Worm (Caenorhabditis elegans) whole organism, L1 larva: ENCODE data around the gene bus-4.

Source experiments
- C04F5.9 ChIP-seq: sonication (generic microtip); optimal IDR thresholded peaks from 2 replicates; lab custom pipeline; 2016; ENCODE audit warnings: missing genetic modification characterization, missing compliant biosample characterization
- C16A3.4 ChIP-seq: fragments of 150-350 bp; optimal IDR thresholded peaks from 2 replicates; lab custom pipeline; 2014; ENCODE audit warnings: missing biosample characterization, missing genetic modification characterization
- F16B12.6 ChIP-seq: fragments of 150-350 bp; optimal IDR thresholded peaks from 2 replicates; lab custom pipeline; 2014; ENCODE audit warnings: missing biosample characterization, missing genetic modification characterization
- Y116A8C.19 ChIP-seq: sonication (generic microtip); optimal IDR thresholded peaks from 2 replicates; lab custom pipeline; 2016; ENCODE audit warnings: missing compliant biosample characterization, missing genetic modification characterization, borderline replicate concordance
- alr-1 ChIP-seq: fragments of 200-800 bp; sonication (Bioruptor generic); optimal IDR thresholded peaks from 2 replicates; lab custom pipeline; 2018; ENCODE audit warnings: borderline replicate concordance, mild to moderate bottlenecking, missing genetic modification characterization, missing compliant biosample characterization
- ceh-88 ChIP-seq: fragments of 200-800 bp; sonication (Bioruptor generic); IDR thresholded peaks from 2 replicates; pipeline ENCODE4 v1.3.6; 2022; ENCODE audit warnings: missing genetic modification characterization, missing compliant biosample characterization
- dpl-1 ChIP-seq, 3 experiments: fragments of 150-350 bp in 2 of 3; sonication (generic microtip) in 1 of 3; optimal IDR thresholded peaks; 2 replicates each; lab custom pipeline; 2014 to 2017; ENCODE audit warnings: missing biosample characterization in 3 of 3, missing genetic modification characterization in 3 of 3, missing genetic modification reagents in 3 of 3
- dsc-1 ChIP-seq: sonication (generic microtip); optimal IDR thresholded peaks from 2 replicates; lab custom pipeline; 2016; ENCODE audit warnings: mild to moderate bottlenecking, missing genetic modification characterization, missing compliant biosample characterization
- efl-1 ChIP-seq, 4 experiments: fragments of 150-350 bp; optimal IDR thresholded peaks in 3 of 4; peaks in 1 of 4; 1 replicate in 1 of 4; 2 replicates in 3 of 4; lab custom pipeline; 2014; ENCODE audit warnings: missing biosample characterization in 2 of 4, missing genetic modification characterization in 2 of 4, missing genetic modification reagents in 2 of 4
- ets-5 ChIP-seq: fragments of 200-800 bp; sonication (Bioruptor generic); IDR thresholded peaks from 2 replicates; pipeline ENCODE4 v1.3.6; 2022; ENCODE audit warnings: missing genetic modification characterization, missing compliant biosample characterization
- fkh-10 ChIP-seq: sonication (generic microtip); optimal IDR thresholded peaks from 2 replicates; lab custom pipeline; 2017; ENCODE audit warnings: missing biosample characterization, missing genetic modification reagents, missing genetic modification characterization
- fkh-8 ChIP-seq: sonication (generic microtip); optimal IDR thresholded peaks from 2 replicates; lab custom pipeline; 2016; ENCODE audit warnings: mild to moderate bottlenecking, missing genetic modification characterization, missing compliant biosample characterization
- grh-1 ChIP-seq: fragments of 200-800 bp; sonication (Bioruptor generic); IDR thresholded peaks from 2 replicates; pipeline ENCODE4 v1.3.6; 2022; ENCODE audit warnings: missing genetic modification reagents, missing genetic modification characterization, missing compliant biosample characterization
- hlh-4 ChIP-seq: sonication (generic microtip); optimal IDR thresholded peaks from 2 replicates; lab custom pipeline; 2016; ENCODE audit warnings: mild to moderate bottlenecking, missing genetic modification characterization, missing compliant biosample characterization
- irx-1 ChIP-seq: sonication (generic microtip); optimal IDR thresholded peaks from 2 replicates; lab custom pipeline; 2016; ENCODE audit warnings: missing genetic modification characterization, missing compliant biosample characterization
- isw-1 ChIP-seq: fragments of 200-800 bp; sonication (Bioruptor generic); IDR thresholded peaks from 2 replicates; pipeline ENCODE4 v1.3.6; 2022; ENCODE audit warnings: missing genetic modification characterization, missing compliant biosample characterization
- lin-14 ChIP-seq: fragments of 200-800 bp; sonication (Bioruptor generic); optimal IDR thresholded peaks from 2 replicates; lab custom pipeline; 2018; ENCODE audit warnings: mild to moderate bottlenecking, missing genetic modification characterization, moderate library complexity, missing compliant biosample characterization
- lin-35 ChIP-seq, 2 experiments: fragments of 150-350 bp; optimal IDR thresholded peaks; 2 replicates each; lab custom pipeline; 2014; ENCODE audit warnings: missing biosample characterization in 2 of 2, missing genetic modification characterization in 2 of 2, missing genetic modification reagents in 2 of 2
- lin-39 ChIP-seq: fragments of 150-350 bp; optimal IDR thresholded peaks from 2 replicates; lab custom pipeline; 2014; ENCODE audit warnings: missing biosample characterization, missing genetic modification reagents, missing genetic modification characterization
- lir-3 ChIP-seq: sonication (generic microtip); optimal IDR thresholded peaks from 2 replicates; lab custom pipeline; 2016; ENCODE audit warnings: mild to moderate bottlenecking, missing genetic modification characterization, moderate library complexity, missing compliant biosample characterization; ENCODE audit not compliant: poor library complexity
- lsy-2 ChIP-seq, 2 experiments: fragments of 150-350 bp; optimal IDR thresholded peaks; 2 replicates each; lab custom pipeline; 2014; ENCODE audit warnings: missing biosample characterization in 2 of 2, missing genetic modification characterization in 2 of 2
- mab-9 ChIP-seq: fragments of 200-800 bp; sonication (Bioruptor generic); IDR thresholded peaks from 2 replicates; pipeline ENCODE4 v1.3.6; 2022; ENCODE audit warnings: missing genetic modification reagents, missing genetic modification characterization, missing compliant biosample characterization
- mep-1 ChIP-seq: fragments of 150-350 bp; optimal IDR thresholded peaks from 2 replicates; lab custom pipeline; 2014; ENCODE audit warnings: missing biosample characterization, missing genetic modification characterization
- nhr-19 ChIP-seq: fragments of 200-800 bp; sonication (Bioruptor generic); conservative IDR thresholded peaks from 2 replicates; pipeline ENCODE4 v1.3.6; 2022; ENCODE audit warnings: missing genetic modification characterization, missing compliant biosample characterization
- nhr-20 ChIP-seq: sonication (generic microtip); optimal IDR thresholded peaks from 2 replicates; lab custom pipeline; 2016; ENCODE audit warnings: mild to moderate bottlenecking, missing genetic modification characterization, missing compliant biosample characterization
- nhr-47 ChIP-seq: sonication (generic microtip); optimal IDR thresholded peaks from 2 replicates; lab custom pipeline; 2016; ENCODE audit warnings: mild to moderate bottlenecking, missing genetic modification characterization, moderate library complexity, missing compliant biosample characterization
- nhr-71 ChIP-seq: sonication (generic microtip); optimal IDR thresholded peaks from 2 replicates; lab custom pipeline; 2016; ENCODE audit warnings: mild to moderate bottlenecking, missing genetic modification characterization, moderate library complexity, missing compliant biosample characterization
- nhr-76 ChIP-seq: sonication (generic microtip); optimal IDR thresholded peaks from 2 replicates; lab custom pipeline; 2017; ENCODE audit warnings: missing biosample characterization, missing genetic modification characterization
- nhr-85 ChIP-seq: sonication (generic microtip); peaks from one replicate; lab custom pipeline; 2016; ENCODE audit warnings: missing genetic modification characterization, inconsistent platforms, missing compliant biosample characterization
- pqm-1 ChIP-seq: sonication (generic microtip); optimal IDR thresholded peaks from 3 replicates; lab custom pipeline; 2017; ENCODE audit warnings: missing biosample characterization, missing genetic modification characterization
- rnt-1 ChIP-seq: sonication (generic microtip); optimal IDR thresholded peaks from 2 replicates; lab custom pipeline; 2016; ENCODE audit warnings: mild to moderate bottlenecking, missing genetic modification characterization, moderate library complexity, missing compliant biosample characterization
- snpc-4 ChIP-seq: fragments of 150-350 bp; optimal IDR thresholded peaks from 2 replicates; lab custom pipeline; 2014; ENCODE audit warnings: missing biosample characterization, missing genetic modification characterization
- snu-23 ChIP-seq: sonication (generic microtip); optimal IDR thresholded peaks from 2 replicates; lab custom pipeline; 2016; ENCODE audit warnings: missing genetic modification characterization, missing compliant biosample characterization
- sox-4 ChIP-seq: sonication (generic microtip); optimal IDR thresholded peaks from 2 replicates; lab custom pipeline; 2016; ENCODE audit warnings: missing genetic modification characterization, missing compliant biosample characterization
- swsn-7 ChIP-seq: sonication (generic microtip); optimal IDR thresholded peaks from 2 replicates; lab custom pipeline; 2016; ENCODE audit warnings: missing genetic modification characterization, missing compliant biosample characterization
- tbx-2 ChIP-seq: sonication (generic microtip); optimal IDR thresholded peaks from 2 replicates; lab custom pipeline; 2016; ENCODE audit warnings: missing genetic modification characterization, missing compliant biosample characterization
- unc-86 ChIP-seq: sonication (generic microtip); optimal IDR thresholded peaks from 2 replicates; lab custom pipeline; 2016; ENCODE audit warnings: missing genetic modification characterization, missing compliant biosample characterization
- unc-98 ChIP-seq: fragments of 200-800 bp; sonication (Bioruptor generic); IDR thresholded peaks from 2 replicates; pipeline ENCODE4 v1.3.6; 2022; ENCODE audit warnings: missing genetic modification characterization, missing compliant biosample characterization
- xbp-1 ChIP-seq: sonication (generic microtip); optimal IDR thresholded peaks from 2 replicates; lab custom pipeline; 2016; ENCODE audit warnings: missing genetic modification characterization, missing compliant biosample characterization
- zip-4 ChIP-seq: fragments of 200-800 bp; sonication (Bioruptor generic); optimal IDR thresholded peaks from 2 replicates; lab custom pipeline; 2018; ENCODE audit warnings: mild to moderate bottlenecking, missing genetic modification characterization, moderate library complexity, missing compliant biosample characterization
- ztf-11 ChIP-seq, 2 experiments: sonication (generic microtip); optimal IDR thresholded peaks; 2 replicates each; lab custom pipeline; 2016 to 2017; ENCODE audit warnings: missing genetic modification characterization in 2 of 2, missing biosample characterization in 1 of 2, missing compliant biosample characterization in 1 of 2

Gene bus-4

DNA sequence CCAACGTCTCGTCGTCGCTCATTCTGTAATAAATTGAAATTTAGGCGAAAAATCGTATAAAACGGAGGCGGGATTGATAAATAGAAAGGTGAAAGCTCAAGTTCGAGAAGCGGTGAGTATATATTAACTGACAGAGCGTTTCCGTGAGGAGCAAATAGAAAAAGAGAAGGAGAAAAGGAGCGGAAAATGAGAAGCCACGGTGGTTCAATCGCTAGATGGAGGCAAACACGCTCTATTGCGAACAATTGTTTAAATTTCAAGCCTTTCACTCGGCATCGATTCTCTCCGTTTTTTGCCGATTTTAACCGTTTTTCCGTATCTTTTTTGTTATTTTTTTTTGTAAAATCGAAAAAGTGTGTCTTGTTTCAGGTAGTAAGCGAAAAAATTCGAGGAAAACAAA, 27.7 kb downstream of the bus-4 start, which contains the start of gene miro-1:
TSS of gene miro-1 (minus strand) at position 23 of the 400 bp plus-strand sequence.
- TF ChIP-seq lsy-2 (tag; optimal IDR thresholded peaks at IDR 0.05; lab: Kevin White, UChicago) = peak in 1 of 2 experiments; percentile 38

DNA sequence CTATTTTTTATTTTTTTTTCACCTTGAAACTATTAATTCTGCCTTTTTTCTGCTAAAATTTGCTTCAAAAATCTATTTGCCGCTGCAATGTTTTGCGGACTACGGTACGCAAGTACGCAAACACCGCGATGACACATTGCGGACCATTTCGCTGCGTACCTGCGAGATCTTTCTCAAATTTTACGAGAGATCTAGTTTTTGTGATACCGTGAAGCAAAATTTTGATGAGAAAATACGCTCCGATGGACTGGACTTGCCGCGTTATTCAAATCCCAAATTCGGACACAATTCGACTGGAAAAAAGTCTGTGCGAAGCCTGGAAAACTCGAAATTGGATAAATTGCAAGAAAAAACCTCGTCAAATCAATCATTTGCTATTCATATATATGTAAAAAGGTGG, 32.5 kb downstream of the bus-4 start:
- peak in 2 of 3 experiments; percentile 50 for TF ChIP-seq dpl-1 (GFP tag; optimal IDR thresholded peaks at IDR 0.05; lab: Kevin White, UChicago)
- peak; percentile 60 for TF ChIP-seq fkh-8
- peak; percentile 39 for TF ChIP-seq tbx-2
- TF ChIP-seq swsn-7 (tag; lab: Kevin White, UChicago) = peak; percentile 24
- TF ChIP-seq rnt-1 (tag; lab: Kevin White, UChicago) = peak; percentile 64
- peak; percentile 58 for TF ChIP-seq nhr-85 (tag; lab: Kevin White, UChicago)
- TF ChIP-seq dsc-1 (tag; lab: Kevin White, UChicago) = peak; percentile 32
- TF ChIP-seq nhr-19 (GFP tag; lab: Robert Waterston, UW) = peak; percentile 98
- peak; percentile 42 for TF ChIP-seq snu-23 (GFP tag; lab: Kevin White, UChicago)
- peak; percentile 47 for TF ChIP-seq lin-14 (GFP tag; lab: Kevin White, UChicago)
- TF ChIP-seq xbp-1 (tag; lab: Kevin White, UChicago) = peak; percentile 44
- TF ChIP-seq grh-1 (GFP tag; lab: Robert Waterston, UW) = peak; percentile 97
- peak; percentile 61 for TF ChIP-seq F16B12.6 (tag; lab: Kevin White, UChicago)
- peak; percentile 77 for TF ChIP-seq nhr-47 (tag; lab: Kevin White, UChicago)
- TF ChIP-seq efl-1 (optimal IDR thresholded peaks at IDR 0.05; lab: Kevin White, UChicago) = peak; percentile 36 to 60
- peak; percentile 63 to 75 for TF ChIP-seq efl-1 (GFP tag; optimal IDR thresholded peaks at IDR 0.05 in 1 of 2; lab: Kevin White, UChicago)
- peak; percentile 97 for TF ChIP-seq ceh-88 (GFP tag; lab: Robert Waterston, UW)
- TF ChIP-seq unc-86 = peak; percentile 29
- TF ChIP-seq mab-9 = peak; percentile 93
- peak; percentile 61 to 89 for TF ChIP-seq lsy-2 (tag; optimal IDR thresholded peaks at IDR 0.05; lab: Kevin White, UChicago)
- peak; percentile 46 for TF ChIP-seq nhr-20 (tag; lab: Kevin White, UChicago)
- peak; percentile 95 for TF ChIP-seq unc-98 (GFP tag; lab: Robert Waterston, UW)
- peak; percentile 3 for TF ChIP-seq C04F5.9
- peak; percentile 31 to 60 for TF ChIP-seq lin-35 (GFP tag; optimal IDR thresholded peaks at IDR 0.05; lab: Kevin White, UChicago)
- TF ChIP-seq isw-1 (GFP tag; lab: Robert Waterston, UW) = peak; percentile 95
- TF ChIP-seq nhr-71 (tag; lab: Kevin White, UChicago) = peak; percentile 71

DNA sequence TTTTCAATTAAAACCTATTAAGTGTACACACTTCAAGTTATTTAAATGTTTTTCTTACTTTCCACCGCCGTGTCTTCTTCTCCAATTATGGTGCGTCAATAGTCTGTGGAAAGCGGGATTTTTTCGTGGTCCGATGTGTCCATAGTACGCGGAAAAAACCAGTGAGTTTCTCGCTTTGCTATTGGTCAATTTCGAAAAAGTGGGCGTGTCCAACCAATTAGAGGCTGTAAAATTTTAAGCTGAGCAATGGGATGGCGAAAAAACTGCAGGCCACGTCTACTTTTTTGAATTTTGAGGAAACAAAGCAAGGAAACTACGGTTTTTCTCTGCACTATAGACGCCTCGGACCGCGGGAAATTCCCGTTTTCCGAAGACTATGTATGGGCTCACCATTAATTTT, 35.6 kb downstream of the bus-4 start:
- no peak for TF ChIP-seq nhr-85 (tag; lab: Kevin White, UChicago)
- no peak for TF ChIP-seq lir-3 (tag; lab: Kevin White, UChicago)
- TF ChIP-seq mab-9 = no peak
- TF ChIP-seq pqm-1 = no peak
- TF ChIP-seq Y116A8C.19 = no peak
- no peak for TF ChIP-seq snu-23 (GFP tag; lab: Kevin White, UChicago)
- TF ChIP-seq swsn-7 (tag; lab: Kevin White, UChicago) = no peak
- no peak for TF ChIP-seq alr-1 (tag; lab: Kevin White, UChicago)
- no peak for TF ChIP-seq C04F5.9

DNA sequence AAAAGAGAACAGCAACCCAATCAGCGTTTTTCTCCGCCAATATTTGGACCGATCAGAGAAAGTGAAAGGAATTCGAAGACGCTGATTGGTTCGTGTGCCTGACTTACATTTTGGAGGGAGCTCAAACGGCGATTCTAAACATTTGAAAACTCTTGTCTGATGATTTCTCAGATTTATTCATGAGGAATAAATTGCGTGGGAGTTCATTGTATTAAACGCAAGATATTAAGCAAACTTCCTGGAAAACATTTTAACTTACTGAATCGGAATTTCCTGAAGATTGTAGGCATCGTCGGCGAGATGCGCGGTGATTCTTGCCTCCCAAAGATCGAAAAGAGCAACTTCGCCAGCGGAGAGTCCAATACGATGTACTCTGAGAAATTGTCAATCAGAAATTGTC, 36.5 kb downstream of the bus-4 start, which contains the start of gene K08F11.1:
TSS of gene K08F11.1 (plus strand) at position 301 of the 400 bp plus-strand sequence.
- no peak for TF ChIP-seq hlh-4
- TF ChIP-seq nhr-76 = no peak
- no peak for TF ChIP-seq snpc-4 (tag; lab: Kevin White, UChicago)
- no peak for TF ChIP-seq rnt-1 (tag; lab: Kevin White, UChicago)

DNA sequence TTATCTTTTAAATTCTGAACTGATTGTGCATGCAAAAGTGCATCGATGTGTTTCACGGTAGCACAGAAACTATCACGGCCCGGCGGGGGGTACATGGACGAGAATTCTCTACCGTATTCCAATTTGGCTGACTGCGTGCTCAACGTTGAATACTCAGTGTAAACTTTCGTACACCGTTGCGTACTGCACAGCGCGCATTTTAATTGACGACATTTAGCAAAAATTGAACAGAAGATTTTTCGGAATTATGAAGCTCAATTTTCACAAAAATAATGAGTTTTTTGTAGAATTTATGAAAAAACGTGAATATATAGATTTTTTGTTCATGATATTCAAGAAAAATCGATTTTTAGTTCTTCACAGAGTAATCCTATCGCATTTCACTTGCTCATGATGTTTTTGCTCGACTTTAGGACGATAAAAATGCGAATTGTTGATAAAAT, 37.4 kb downstream of the bus-4 start:
- peak; percentile 97 for TF ChIP-seq nhr-47 (tag; lab: Kevin White, UChicago)
- peak; percentile 82 for TF ChIP-seq snu-23 (GFP tag; lab: Kevin White, UChicago)
- TF ChIP-seq ztf-11 (tag; optimal IDR thresholded peaks at IDR 0.05; lab: Kevin White, UChicago) = peak in 1 of 2 experiments; percentile 74
- TF ChIP-seq ceh-88 (GFP tag; lab: Robert Waterston, UW) = peak; percentile 99
- peak; percentile 81 for TF ChIP-seq sox-4 (tag; lab: Kevin White, UChicago)
- TF ChIP-seq nhr-20 (tag; lab: Kevin White, UChicago) = peak; percentile 83
- peak; percentile 63 for TF ChIP-seq zip-4
- peak; percentile 24 for TF ChIP-seq lin-39 (tag; lab: Kevin White, UChicago)
- TF ChIP-seq lir-3 (tag; lab: Kevin White, UChicago) = peak; percentile 78
- peak; percentile 84 for TF ChIP-seq lin-14 (GFP tag; lab: Kevin White, UChicago)
- peak; percentile 89 for TF ChIP-seq dsc-1 (tag; lab: Kevin White, UChicago)
- peak; percentile 47 for TF ChIP-seq rnt-1 (tag; lab: Kevin White, UChicago)
- peak; percentile 47 to 58 (median 50) for TF ChIP-seq dpl-1 (GFP tag; optimal IDR thresholded peaks at IDR 0.05; lab: Kevin White, UChicago)
- TF ChIP-seq nhr-71 (tag; lab: Kevin White, UChicago) = peak; percentile 94
- TF ChIP-seq ets-5 (GFP tag; lab: Robert Waterston, UW) = peak; percentile 99
- TF ChIP-seq mep-1 = peak; percentile 5
- TF ChIP-seq fkh-10 (GFP tag; lab: Kevin White, UChicago) = peak; percentile 16
- peak; percentile 100 for TF ChIP-seq mab-9
- peak; percentile 84 for TF ChIP-seq irx-1
- peak; percentile 3 for TF ChIP-seq C16A3.4 (tag; lab: Kevin White, UChicago)
- peak; percentile 76 for TF ChIP-seq fkh-8
- TF ChIP-seq lsy-2 (tag; optimal IDR thresholded peaks at IDR 0.05; lab: Kevin White, UChicago) = peak; percentile 95 to 96
